Worm (Caenorhabditis elegans): ENCODE results near the gene klf-3.

- no peak for TF ChIP-seq him-1 (tag; optimal IDR thresholded peaks at IDR 0.05)
- TF ChIP-seq dao-5 (tag; optimal IDR thresholded peaks at IDR 0.05), result no peak
- TF ChIP-seq W03F9.2 (tag; optimal IDR thresholded peaks at IDR 0.05), result no peak
Measured at ce11 chrII:6637854-6638253, 21.2 kb downstream of the klf-3 start.

All from whole organism, L4/young adult.